Fruit fly (Drosophila melanogaster) whole organism, prepupa: ENCODE data around the gene RabGGTa.

Experiments
- CG10669 ChIP-seq: fragments of 200-800 bp; sonication (Bioruptor generic); optimal IDR thresholded peaks from 3 replicates; lab custom pipeline; 2018; ENCODE audit warnings: missing biosample characterization, mild to moderate bottlenecking, missing genetic modification characterization, moderate library complexity
- CG11762 ChIP-seq: fragments of 200-800 bp; sonication (Bioruptor generic); optimal IDR thresholded peaks from 3 replicates; lab custom pipeline; 2016; ENCODE audit warnings: missing biosample characterization, missing genetic modification characterization; ENCODE audit not compliant: insufficient read depth
- CG11902 ChIP-seq: fragments of 200-800 bp; sonication (Bioruptor generic); optimal IDR thresholded peaks from 3 replicates; lab custom pipeline; 2016; ENCODE audit warnings: missing biosample characterization, missing genetic modification characterization
- CG15336 ChIP-seq: fragments of 200-800 bp; sonication (Bioruptor generic); IDR thresholded peaks from 2 replicates; pipeline ENCODE4 v1.3.6; 2022; ENCODE audit warnings: missing biosample characterization, missing genetic modification characterization
- CG1621 ChIP-seq: fragments of 200-800 bp; sonication (Bioruptor generic); optimal IDR thresholded peaks from 3 replicates; lab custom pipeline; 2018; ENCODE audit warnings: missing biosample characterization, mild to moderate bottlenecking, missing genetic modification characterization
- CG16779 ChIP-seq: fragments of 200-800 bp; sonication (Bioruptor generic); optimal IDR thresholded peaks from 3 replicates; lab custom pipeline; 2017; ENCODE audit warnings: missing biosample characterization, mild to moderate bottlenecking, missing genetic modification characterization
- CG3032 ChIP-seq: fragments of 200-800 bp; optimal IDR thresholded peaks from 2 replicates; lab custom pipeline; 2019; ENCODE audit warnings: missing biosample characterization, mild to moderate bottlenecking, missing genetic modification characterization, moderate library complexity
- CG31627 ChIP-seq: fragments of 200-800 bp; sonication (Bioruptor generic); optimal IDR thresholded peaks from 3 replicates; lab custom pipeline; 2016; ENCODE audit warnings: missing biosample characterization, missing genetic modification characterization
- CG32006 ChIP-seq: fragments of 200-800 bp; sonication (Bioruptor generic); optimal IDR thresholded peaks from 3 replicates; lab custom pipeline; 2017; ENCODE audit warnings: missing biosample characterization, mild to moderate bottlenecking, missing genetic modification characterization
- CG3919 ChIP-seq: fragments of 200-800 bp; sonication (Bioruptor generic); optimal IDR thresholded peaks from 3 replicates; lab custom pipeline; 2016; ENCODE audit warnings: missing biosample characterization, missing genetic modification characterization
- CG4318 ChIP-seq: fragments of 200-800 bp; sonication (Bioruptor generic); optimal IDR thresholded peaks from 3 replicates; lab custom pipeline; 2017; ENCODE audit warnings: missing biosample characterization, mild to moderate bottlenecking, missing genetic modification characterization
- CG6163 ChIP-seq: fragments of 200-800 bp; sonication (Bioruptor generic); IDR thresholded peaks from 3 replicates; pipeline ENCODE4 v1.3.6; 2022; ENCODE audit warnings: missing biosample characterization, missing genetic modification characterization
- CG6276 ChIP-seq: fragments of 200-800 bp; sonication (Bioruptor generic); optimal IDR thresholded peaks from 2 replicates; lab custom pipeline; 2017; ENCODE audit warnings: missing biosample characterization, mild to moderate bottlenecking, missing genetic modification characterization
- CG6808 ChIP-seq: fragments of 200-800 bp; sonication (Bioruptor generic); optimal IDR thresholded peaks from 3 replicates; lab custom pipeline; 2017; ENCODE audit warnings: missing biosample characterization, missing genetic modification characterization, mild to moderate bottlenecking, moderate library complexity, missing genetic modification reagents
- CG6854 ChIP-seq: fragments of 200-800 bp; sonication (Bioruptor generic); optimal IDR thresholded peaks from 2 replicates; lab custom pipeline; 2017; ENCODE audit warnings: missing biosample characterization, mild to moderate bottlenecking, missing genetic modification characterization
- CG8119 ChIP-seq: fragments of 200-800 bp; sonication (Bioruptor generic); IDR thresholded peaks from 3 replicates; pipeline ENCODE4 v1.3.6; 2022; ENCODE audit warnings: missing biosample characterization, missing genetic modification characterization
- CG8319 ChIP-seq: fragments of 200-800 bp; sonication (Bioruptor generic); optimal IDR thresholded peaks from 3 replicates; lab custom pipeline; 2016; ENCODE audit warnings: missing biosample characterization, missing genetic modification characterization
- Eip75B ChIP-seq: fragments of 200-800 bp; sonication (Bioruptor generic); optimal IDR thresholded peaks from 3 replicates; lab custom pipeline; 2016; ENCODE audit warnings: missing biosample characterization, missing genetic modification characterization
- Eip78C ChIP-seq: fragments of 200-800 bp; sonication (Bioruptor generic); peaks from one replicate; lab custom pipeline; 2016; ENCODE audit warnings: missing biosample characterization, missing genetic modification characterization
- Eip93F ChIP-seq: fragments of 200-800 bp; sonication (Bioruptor generic); optimal IDR thresholded peaks from 2 replicates; lab custom pipeline; 2016; ENCODE audit warnings: missing biosample characterization, mild to moderate bottlenecking, missing genetic modification characterization
- Ets96B ChIP-seq: fragments of 200-800 bp; optimal IDR thresholded peaks from 2 replicates; lab custom pipeline; 2019; ENCODE audit warnings: missing biosample characterization, mild to moderate bottlenecking, missing genetic modification characterization, moderate library complexity
- Hr38 ChIP-seq: sonication (Bioruptor generic); optimal IDR thresholded peaks from 2 replicates; lab custom pipeline; 2016; ENCODE audit warnings: missing biosample characterization, missing genetic modification characterization
- Hr39 ChIP-seq: fragments of 200-800 bp; sonication (Bioruptor generic); optimal IDR thresholded peaks from 2 replicates; lab custom pipeline; 2016; ENCODE audit warnings: missing biosample characterization, missing genetic modification characterization
- Hr4 ChIP-seq: fragments of 200-800 bp; sonication (Bioruptor generic); optimal IDR thresholded peaks from 3 replicates; lab custom pipeline; 2016; ENCODE audit warnings: missing biosample characterization, missing genetic modification characterization
- Lpt ChIP-seq: fragments of 200-800 bp; sonication (Bioruptor generic); optimal IDR thresholded peaks from 3 replicates; lab custom pipeline; 2016; ENCODE audit warnings: missing biosample characterization, missing genetic modification characterization
- OdsH ChIP-seq: fragments of 200-800 bp; sonication (Bioruptor generic); optimal IDR thresholded peaks from 3 replicates; lab custom pipeline; 2016; ENCODE audit warnings: missing biosample characterization, missing genetic modification characterization
- Smox ChIP-seq: fragments of 200-800 bp; sonication (Bioruptor generic); optimal IDR thresholded peaks from 3 replicates; lab custom pipeline; 2016; ENCODE audit warnings: missing biosample characterization, missing genetic modification characterization
- Sox102F ChIP-seq: fragments of 200-800 bp; sonication (Bioruptor generic); optimal IDR thresholded peaks from 2 replicates; lab custom pipeline; 2016; ENCODE audit warnings: missing biosample characterization, mild to moderate bottlenecking, missing genetic modification characterization
- Sox14 ChIP-seq: fragments of 200-800 bp; sonication (Bioruptor generic); optimal IDR thresholded peaks from 3 replicates; lab custom pipeline; 2016; ENCODE audit warnings: missing biosample characterization, missing genetic modification characterization
- Sox15 ChIP-seq: fragments of 200-800 bp; sonication (Bioruptor generic); optimal IDR thresholded peaks from 3 replicates; lab custom pipeline; 2016; ENCODE audit warnings: missing biosample characterization, missing genetic modification characterization
- achi ChIP-seq: fragments of 200-800 bp; sonication (Bioruptor generic); optimal IDR thresholded peaks from 3 replicates; lab custom pipeline; 2016; ENCODE audit warnings: missing biosample characterization, missing genetic modification characterization
- acj6 ChIP-seq: fragments of 200-800 bp; sonication (Bioruptor generic); optimal IDR thresholded peaks from 3 replicates; lab custom pipeline; 2016; ENCODE audit warnings: missing biosample characterization, missing genetic modification characterization
- dac ChIP-seq: fragments of 200-800 bp; sonication (Bioruptor generic); optimal IDR thresholded peaks from 2 replicates; lab custom pipeline; 2017; ENCODE audit warnings: missing biosample characterization, mild to moderate bottlenecking, missing genetic modification characterization
- dsx ChIP-seq: fragments of 200-800 bp; optimal IDR thresholded peaks from 3 replicates; lab custom pipeline; 2019; ENCODE audit warnings: missing biosample characterization, mild to moderate bottlenecking, missing genetic modification characterization, moderate library complexity; ENCODE audit not compliant: poor library complexity, severe bottlenecking
- esn ChIP-seq: fragments of 200-800 bp; sonication (Bioruptor generic); optimal IDR thresholded peaks from 2 replicates; lab custom pipeline; 2016; ENCODE audit warnings: missing biosample characterization, mild to moderate bottlenecking, missing genetic modification characterization, moderate library complexity
- fd59A ChIP-seq: fragments of 200-800 bp; sonication (Bioruptor generic); optimal IDR thresholded peaks from 2 replicates; lab custom pipeline; 2017; ENCODE audit warnings: missing biosample characterization, mild to moderate bottlenecking, missing genetic modification characterization, missing genetic modification reagents
- fd85E ChIP-seq: fragments of 200-800 bp; sonication (Bioruptor generic); optimal IDR thresholded peaks from 3 replicates; lab custom pipeline; 2016; ENCODE audit warnings: missing biosample characterization, missing genetic modification characterization
- fkh ChIP-seq: fragments of 200-800 bp; sonication (Bioruptor generic); optimal IDR thresholded peaks from 3 replicates; lab custom pipeline; 2017; ENCODE audit warnings: missing biosample characterization, mild to moderate bottlenecking, missing genetic modification characterization, moderate library complexity
- lz ChIP-seq: fragments of 200-800 bp; sonication (Bioruptor generic); optimal IDR thresholded peaks from 3 replicates; lab custom pipeline; 2016; ENCODE audit warnings: missing biosample characterization, missing genetic modification characterization
- net ChIP-seq: fragments of 200-800 bp; sonication (Bioruptor generic); optimal IDR thresholded peaks from 3 replicates; lab custom pipeline; 2016; ENCODE audit warnings: missing biosample characterization, missing genetic modification characterization
- pdm3 ChIP-seq: fragments of 200-800 bp; sonication (Bioruptor generic); optimal IDR thresholded peaks from 3 replicates; lab custom pipeline; 2016; ENCODE audit warnings: missing biosample characterization, missing genetic modification characterization
- ss ChIP-seq, 2 experiments: fragments of 200-800 bp; sonication (Bioruptor generic); optimal IDR thresholded peaks; 2 replicates in 1 of 2; 3 replicates in 1 of 2; lab custom pipeline; 2017 to 2018; ENCODE audit warnings: mild to moderate bottlenecking in 2 of 2, missing biosample characterization in 2 of 2, missing genetic modification characterization in 2 of 2, moderate library complexity in 1 of 2
- topi ChIP-seq: fragments of 200-800 bp; sonication (Bioruptor generic); optimal IDR thresholded peaks from 3 replicates; lab custom pipeline; 2016; ENCODE audit warnings: missing biosample characterization, missing genetic modification characterization
- vri ChIP-seq: fragments of 200-800 bp; sonication (Bioruptor generic); optimal IDR thresholded peaks from 3 replicates; lab custom pipeline; 2016; ENCODE audit warnings: missing biosample characterization, mild to moderate bottlenecking, missing genetic modification characterization

Gene RabGGTa

DNA sequence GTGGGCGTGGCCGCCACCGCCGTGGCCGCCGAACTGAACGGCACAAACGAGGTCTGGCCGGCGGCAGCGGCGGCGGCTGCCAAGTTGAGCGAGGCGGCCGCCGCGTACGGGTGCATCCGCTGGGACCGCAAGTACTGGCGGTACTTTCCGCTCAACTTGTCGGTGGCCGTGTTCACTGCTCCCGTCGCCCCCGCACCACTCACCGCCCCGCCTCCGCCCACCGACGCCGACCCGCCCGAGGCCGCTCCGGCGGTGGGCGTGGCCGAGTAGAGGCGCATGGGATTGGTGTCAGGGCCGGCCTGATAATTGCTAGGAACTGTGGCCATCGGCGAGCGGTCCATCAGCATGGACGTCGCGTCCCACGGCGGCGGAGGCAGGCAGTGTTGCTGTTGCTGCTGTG lies 43.5 kb upstream of the RabGGTa start:
- no peak for TF ChIP-seq Sox14 (GFP tag; lab: Kevin White, UChicago)
- no peak for TF ChIP-seq Sox102F (GFP tag; lab: Kevin White, UChicago)
- no peak for TF ChIP-seq net (GFP tag; lab: Kevin White, UChicago)
- no peak for TF ChIP-seq OdsH (GFP tag; lab: Kevin White, UChicago)
- no peak for TF ChIP-seq CG16779 (tag; lab: Kevin White, UChicago)
- no peak for TF ChIP-seq acj6
- no peak for TF ChIP-seq Smox (GFP tag; lab: Kevin White, UChicago)
- no peak for TF ChIP-seq Lpt (GFP tag; lab: Kevin White, UChicago)
- TF ChIP-seq topi: no peak
- no peak for TF ChIP-seq dac (GFP tag; lab: Kevin White, UChicago)
- no peak for TF ChIP-seq CG31627 (GFP tag; lab: Kevin White, UChicago)
- TF ChIP-seq esn (GFP tag; lab: Kevin White, UChicago): no peak
- no peak for TF ChIP-seq ss (GFP tag; optimal IDR thresholded peaks at IDR 0.05; lab: Kevin White, UChicago)
- no peak for TF ChIP-seq Eip75B (GFP tag; lab: Kevin White, UChicago)

DNA sequence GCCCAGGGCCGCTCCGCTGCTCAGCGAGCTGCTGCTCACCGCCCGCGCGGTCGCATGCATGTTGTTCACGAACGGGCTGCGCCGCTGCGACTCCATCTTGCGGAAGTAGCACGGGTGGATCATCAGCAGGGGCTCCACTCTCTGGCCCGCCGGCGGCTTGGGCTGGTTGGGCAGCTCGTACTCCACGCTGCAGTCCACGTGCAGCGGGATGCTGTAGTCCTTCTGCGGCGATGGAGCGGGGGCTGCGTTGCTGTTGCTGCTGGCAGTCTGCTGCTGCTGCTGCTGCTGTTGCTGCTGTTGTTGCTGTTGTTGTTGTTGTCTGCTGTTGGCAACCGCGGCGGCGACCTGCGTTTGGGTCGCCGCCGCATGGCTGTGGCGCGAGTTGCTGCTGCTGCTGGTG lies 42.5 kb upstream of the RabGGTa start:
- TF ChIP-seq Sox15 (GFP tag; lab: Kevin White, UChicago) (no peak), Ets96B (tag; lab: Kevin White, UChicago) (no peak), Hr4 (GFP tag; lab: Kevin White, UChicago) (no peak), topi (no peak), CG6163 (GFP tag; lab: Robert Waterston, UW) (no peak), lz (GFP tag; lab: Kevin White, UChicago) (no peak), CG1621 (tag; lab: Kevin White, UChicago) (no peak), pdm3 (GFP tag; lab: Kevin White, UChicago) (no peak), fd59A (GFP tag; lab: Kevin White, UChicago) (no peak), Eip78C (GFP tag; lab: Kevin White, UChicago) (no peak), CG8319 (no peak), Sox14 (GFP tag; lab: Kevin White, UChicago) (no peak), CG11762 (no peak), CG3032 (tag; lab: Kevin White, UChicago) (no peak), dsx (no peak), CG16779 (tag; lab: Kevin White, UChicago) (no peak), CG8119 (GFP tag; lab: Robert Waterston, UW) (no peak), vri (no peak)

DNA sequence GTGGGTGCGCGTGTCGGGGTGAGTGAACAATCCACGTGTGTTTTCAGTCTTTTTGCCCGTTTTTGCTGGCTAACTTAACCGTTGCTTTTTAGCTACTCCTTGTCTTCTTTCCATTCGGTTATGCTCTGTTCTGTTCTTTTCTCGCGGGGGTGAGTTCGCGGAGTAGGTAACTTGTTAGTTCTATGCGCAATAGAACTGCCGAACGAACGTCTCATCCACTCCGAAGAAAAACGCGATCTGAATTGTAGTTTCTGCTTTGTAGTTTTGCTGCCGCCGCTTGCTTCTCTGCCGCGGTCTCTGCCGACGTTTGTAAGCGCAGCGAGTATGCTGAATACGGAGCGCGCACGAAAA lies 41.4 kb upstream of the RabGGTa start:
- TF ChIP-seq Hr38 (GFP tag; lab: Kevin White, UChicago): no peak
- peak; percentile 12 for TF ChIP-seq CG3919 (GFP tag; lab: Kevin White, UChicago)

DNA sequence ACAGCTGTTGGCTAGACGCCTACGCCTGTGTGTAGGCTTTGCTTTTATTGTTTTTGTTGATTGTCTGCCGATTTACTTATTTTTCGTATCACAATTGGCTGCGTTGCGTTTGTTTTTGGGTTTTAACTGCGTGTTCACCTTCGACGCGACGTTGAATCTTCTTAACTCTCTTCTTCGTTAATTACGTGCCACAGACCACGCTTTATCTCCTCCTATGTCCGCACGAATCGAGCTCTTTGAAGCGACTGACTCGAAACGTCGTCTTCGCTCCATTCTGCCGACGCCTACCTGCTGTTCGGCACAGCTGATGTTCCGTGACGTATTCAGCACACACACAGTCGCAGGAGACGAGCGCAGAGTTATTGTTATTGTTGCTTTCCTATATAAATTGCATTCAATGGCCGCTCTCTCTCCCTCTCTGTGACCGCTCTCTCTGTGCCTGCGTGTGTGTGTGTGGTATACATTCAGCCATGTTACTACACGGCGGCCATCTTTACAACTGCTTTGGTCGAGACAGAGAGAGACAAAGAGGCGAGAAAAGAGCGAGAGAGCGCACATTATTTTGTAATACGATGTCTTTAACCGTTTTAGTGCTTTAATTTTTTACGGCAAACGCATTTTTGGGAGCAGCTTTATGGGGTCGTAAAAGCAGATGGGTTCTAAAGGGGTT lies 40.9 kb upstream of the RabGGTa start, which contains the start of gene corto:
Gene corto (minus strand): TSS at position 251 of the 670 bp plus-strand sequence.
- TF ChIP-seq CG6163 (GFP tag; lab: Robert Waterston, UW): no peak
- TF ChIP-seq CG6276: no peak
- TF ChIP-seq vri: peak; percentile 97
- TF ChIP-seq ss (GFP tag; optimal IDR thresholded peaks at IDR 0.05; lab: Kevin White, UChicago): peak; percentile 19 to 27
- TF ChIP-seq CG11902 (GFP tag; lab: Kevin White, UChicago): no peak
- TF ChIP-seq fkh (GFP tag; lab: Kevin White, UChicago): peak; percentile 22
- TF ChIP-seq CG32006 (GFP tag; lab: Kevin White, UChicago): no peak
- TF ChIP-seq CG11762: no peak
- TF ChIP-seq Smox (GFP tag; lab: Kevin White, UChicago): peak; percentile 6
- peak; percentile 1 for TF ChIP-seq topi
- peak; percentile 52 for TF ChIP-seq Sox14 (GFP tag; lab: Kevin White, UChicago)
- TF ChIP-seq Hr38 (GFP tag; lab: Kevin White, UChicago): no peak
- no peak for TF ChIP-seq CG15336 (GFP tag; lab: Robert Waterston, UW)
- no peak for TF ChIP-seq CG8119 (GFP tag; lab: Robert Waterston, UW)
- no peak for TF ChIP-seq CG4318
- TF ChIP-seq Eip93F (GFP tag; lab: Kevin White, UChicago): peak; percentile 60
- no peak for TF ChIP-seq CG10669 (GFP tag; lab: Kevin White, UChicago)
- TF ChIP-seq OdsH (GFP tag; lab: Kevin White, UChicago): no peak
- no peak for TF ChIP-seq Hr39
- TF ChIP-seq CG6854 (GFP tag; lab: Kevin White, UChicago): peak; percentile 51
- no peak for TF ChIP-seq CG8319
- TF ChIP-seq CG6808 (GFP tag; lab: Kevin White, UChicago): peak; percentile 2
- peak; percentile 65 for TF ChIP-seq fd85E (GFP tag; lab: Kevin White, UChicago)
- no peak for TF ChIP-seq CG3919 (GFP tag; lab: Kevin White, UChicago)
- TF ChIP-seq achi (GFP tag; lab: Kevin White, UChicago): no peak
